Fruit fly (Drosophila melanogaster): ENCODE measurements around the gene CG14662.
A peak's percentile ranks its signal among the peaks of the same experiment; 100 is the strongest.

Gene CG14662

DNA sequence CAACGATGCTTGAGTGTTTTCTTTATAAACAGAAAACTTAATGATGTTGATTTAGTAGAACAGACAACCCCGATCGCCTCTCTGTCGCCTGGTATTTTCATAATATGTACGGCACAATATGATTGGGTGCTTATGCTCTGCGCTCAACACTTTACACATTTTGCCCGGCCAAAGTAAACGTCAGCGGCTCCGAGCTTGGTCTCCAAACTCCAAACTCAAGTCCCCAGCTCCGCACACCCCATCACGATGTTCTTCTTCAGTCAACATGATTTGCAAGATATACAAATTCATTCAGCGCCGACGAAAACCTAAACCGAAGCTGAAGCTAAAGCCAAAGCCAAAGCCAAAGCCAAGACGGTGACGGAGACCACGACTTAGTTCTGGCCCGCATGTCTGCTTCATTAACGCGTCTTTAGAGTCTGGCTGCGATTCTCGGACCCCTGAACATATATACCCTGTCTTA is 8.7 kb downstream of the CG14662 start (continued):
- TF ChIP-seq gsb (GFP tag; IDR thresholded peaks at IDR 0.05) (no peak), Fer1 (GFP tag; optimal IDR thresholded peaks at IDR 0.05) (peak; percentile 48), CG31388 (GFP tag; optimal IDR thresholded peaks at IDR 0.05) (no peak), Lhr (GFP tag; optimal IDR thresholded peaks at IDR 0.05) (no peak), CG6254 (GFP tag; optimal IDR thresholded peaks at IDR 0.05) (peak; percentile 3), fd3F (GFP tag; optimal IDR thresholded peaks at IDR 0.05) (no peak), otp (GFP tag; IDR thresholded peaks at IDR 0.05) (peak; percentile 45; the same call in 1 of the 3 replicates), CG6654 (GFP tag; optimal IDR thresholded peaks at IDR 0.05) (peak; percentile 31), CG2129 (GFP tag; IDR thresholded peaks at IDR 0.05; ENCODE audit: partially characterized antibody) (no peak), nerfin-2 (GFP tag; IDR thresholded peaks at IDR 0.05; ENCODE audit: partially characterized antibody) (no peak), CG3281 (GFP tag; optimal IDR thresholded peaks at IDR 0.05) (peak; percentile 8), dpn (GFP tag; optimal IDR thresholded peaks at IDR 0.05) (no peak), CG12071 (GFP tag; optimal IDR thresholded peaks at IDR 0.05) (peak; percentile 47), CG34422 (GFP tag; IDR thresholded peaks at IDR 0.05) (no peak), fd102C (GFP tag; optimal IDR thresholded peaks at IDR 0.05) (no peak), sd (tag; optimal IDR thresholded peaks at IDR 0.05) (peak; percentile 52), gro (GFP tag; optimal IDR thresholded peaks at IDR 0.05) (no peak), nerfin-1 (tag; optimal IDR thresholded peaks at IDR 0.05) (peak; percentile 4), run (tag; optimal IDR thresholded peaks at IDR 0.05) (no peak), Asciz (GFP tag; optimal IDR thresholded peaks at IDR 0.05) (peak; percentile 68), hth (optimal IDR thresholded peaks at IDR 0.05) (no peak), btn (GFP tag; optimal IDR thresholded peaks at IDR 0.05) (no peak)

DNA sequence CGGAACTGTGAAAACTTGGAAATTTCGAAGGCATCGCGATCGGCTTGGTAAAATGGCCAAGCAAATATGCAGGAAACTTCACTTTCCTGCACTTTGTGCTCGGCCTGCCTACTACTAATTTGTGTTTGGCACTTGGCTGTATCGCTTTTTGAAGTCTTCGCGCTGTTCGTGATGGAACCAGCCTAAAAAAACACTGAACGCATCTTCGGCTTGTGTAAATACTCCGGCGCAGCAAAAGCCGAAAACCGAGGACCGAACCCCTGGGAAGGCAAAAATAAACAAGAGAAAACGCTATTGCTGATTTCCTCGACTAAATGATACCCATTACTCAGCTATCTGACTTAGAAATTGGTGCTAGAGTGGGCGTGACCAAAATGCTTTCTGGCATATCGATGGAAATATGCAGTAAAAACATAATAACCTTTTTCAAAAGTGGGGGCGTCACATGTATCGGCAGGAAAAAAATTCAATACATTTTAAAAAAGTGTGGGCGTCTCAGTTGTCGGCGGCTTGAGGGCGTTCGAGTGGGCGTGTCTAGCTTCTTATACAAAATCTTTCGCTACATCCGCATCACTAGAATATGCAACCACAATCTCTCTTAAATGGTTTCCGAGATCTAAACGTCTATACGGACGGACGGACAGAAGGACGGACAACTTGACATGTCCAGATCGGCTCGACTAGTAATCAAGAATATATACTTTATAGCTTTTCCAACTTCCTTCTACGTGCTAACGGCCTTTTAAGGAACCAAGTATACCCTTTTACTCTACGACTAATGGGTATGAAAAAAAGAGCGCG is 9.3 kb downstream of the CG14662 start:
- TF ChIP-seq CG3726 (GFP tag; IDR thresholded peaks at IDR 0.05) (0 out of 3 replicates have a peak, but pooled peaks have one; percentile 24), ham (GFP tag; IDR thresholded peaks at IDR 0.05) (no peak), Dip3 (GFP tag; optimal IDR thresholded peaks at IDR 0.05) (no peak), CG10431 (GFP tag; optimal IDR thresholded peaks at IDR 0.05) (no peak), jumu (GFP tag; optimal IDR thresholded peaks at IDR 0.05) (no peak), Oaz (GFP tag; IDR thresholded peaks at IDR 0.05) (no peak), slp2 (GFP tag; optimal IDR thresholded peaks at IDR 0.05) (no peak), Bgb (GFP tag; IDR thresholded peaks at IDR 0.05; ENCODE audit: partially characterized antibody) (no peak), ERR (GFP tag; optimal IDR thresholded peaks at IDR 0.05) (no peak), CG6254 (GFP tag; optimal IDR thresholded peaks at IDR 0.05) (no peak), hbn (GFP tag; IDR thresholded peaks at IDR 0.05; ENCODE audit: partially characterized antibody) (no peak), CG10959 (GFP tag; IDR thresholded peaks at IDR 0.05) (0 out of 2 replicates have a peak, but pooled peaks have one; percentile 11), CG1832 (GFP tag; optimal IDR thresholded peaks at IDR 0.05) (no peak), CG6765 (GFP tag; optimal IDR thresholded peaks at IDR 0.05) (no peak), dimm (GFP tag; IDR thresholded peaks at IDR 0.05) (no peak), sd (tag; optimal IDR thresholded peaks at IDR 0.05) (no peak), CG17829 (tag; optimal IDR thresholded peaks at IDR 0.05) (no peak), Nf-YC (tag; optimal IDR thresholded peaks at IDR 0.05) (no peak), CG2889 (GFP tag; IDR thresholded peaks at IDR 0.05) (no peak), Neu2 (GFP tag; optimal IDR thresholded peaks at IDR 0.05; ENCODE audit: borderline replicate concordance) (no peak), ase (GFP tag; IDR thresholded peaks at IDR 0.05) (0 out of 3 replicates have a peak, but pooled peaks have one; percentile 12), cato (GFP tag; optimal IDR thresholded peaks at IDR 0.05; ENCODE audit: borderline replicate concordance) (no peak), Sox102F (GFP tag; optimal IDR thresholded peaks at IDR 0.05) (no peak), CG12236 (GFP tag; optimal IDR thresholded peaks at IDR 0.05) (no peak), Optix (GFP tag; IDR thresholded peaks at IDR 0.05) (no peak), CG8359 (GFP tag; optimal IDR thresholded peaks at IDR 0.05; ENCODE audit: borderline replicate concordance) (no peak), nerfin-2 (GFP tag; IDR thresholded peaks at IDR 0.05; ENCODE audit: partially characterized antibody) (no peak), CG15479 (GFP tag; optimal IDR thresholded peaks at IDR 0.05) (no peak), CG7271 (tag; optimal IDR thresholded peaks at IDR 0.05) (no peak)
